Fruit fly (Drosophila melanogaster): ENCODE results near the gene Sxl.

DNA sequence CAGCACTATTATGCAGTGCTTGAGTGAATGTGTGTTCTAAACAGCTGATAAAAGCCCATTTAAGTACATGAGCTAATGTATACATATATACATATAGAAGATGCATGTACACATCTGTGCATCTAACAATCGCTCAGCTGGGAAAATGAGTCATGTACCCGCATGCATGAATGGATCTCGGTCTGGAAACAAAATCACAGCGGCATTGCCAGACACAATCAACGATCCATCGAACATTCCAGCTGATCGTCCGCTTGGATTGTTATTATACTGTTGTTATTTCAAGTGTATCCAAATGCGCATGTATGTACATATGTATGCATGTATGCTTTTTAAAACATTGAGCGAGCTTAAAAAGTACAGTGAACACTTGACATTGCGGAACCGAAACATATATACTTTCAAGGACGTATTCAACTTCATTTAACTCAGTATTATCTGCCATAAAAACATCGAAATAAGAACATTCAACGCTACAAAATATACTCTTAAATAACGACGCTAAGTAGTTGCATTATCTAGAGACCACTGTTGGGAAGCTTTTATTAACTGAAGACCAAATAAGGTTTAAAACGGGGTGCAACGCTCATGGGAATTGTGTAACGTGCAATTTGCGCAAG, 2.5 kb downstream of the Sxl start:
- TF ChIP-seq Sin3A (optimal IDR thresholded peaks at IDR 0.05), result no peak
- no peak for TF ChIP-seq Elba2 (GFP tag; optimal IDR thresholded peaks at IDR 0.05)
- peak; percentile 24 for TF ChIP-seq CG13775 (GFP tag; optimal IDR thresholded peaks at IDR 0.05)
- TF ChIP-seq CG6689 (GFP tag; IDR thresholded peaks at IDR 0.05), result peak; percentile 73
- no peak for TF ChIP-seq psq (GFP tag; optimal IDR thresholded peaks at IDR 0.05)
- peak; percentile 12 for TF ChIP-seq D19B (GFP tag; optimal IDR thresholded peaks at IDR 0.05)
- TF ChIP-seq CG4404 (GFP tag; IDR thresholded peaks at IDR 0.05), result no peak
- peak; percentile 89 for TF ChIP-seq CG1603 (tag; optimal IDR thresholded peaks at IDR 0.05)
- peak; percentile 77 for TF ChIP-seq HHEX (GFP tag; optimal IDR thresholded peaks at IDR 0.05)
- peak; percentile 31 for TF ChIP-seq p53 (GFP tag; optimal IDR thresholded peaks at IDR 0.05)
